Fruit fly (Drosophila melanogaster) whole organism, prepupa: ENCODE measurements around the gene X11Lbeta.

Experiments
- CG11902 ChIP-seq: fragments of 200-800 bp; sonication (Bioruptor generic); optimal IDR thresholded peaks from 3 replicates; lab custom pipeline; 2016; ENCODE audit warnings: missing biosample characterization, missing genetic modification characterization
- Eip78C ChIP-seq: fragments of 200-800 bp; sonication (Bioruptor generic); peaks from one replicate; lab custom pipeline; 2016; ENCODE audit warnings: missing biosample characterization, missing genetic modification characterization
- Gug ChIP-seq: fragments of 200-800 bp; sonication (Bioruptor generic); IDR thresholded peaks from 2 replicates; pipeline ENCODE4 v1.3.6; 2022; ENCODE audit warnings: missing biosample characterization, missing genetic modification characterization
- Hr39 ChIP-seq: fragments of 200-800 bp; sonication (Bioruptor generic); optimal IDR thresholded peaks from 2 replicates; lab custom pipeline; 2016; ENCODE audit warnings: missing biosample characterization, missing genetic modification characterization
- spab ChIP-seq: fragments of 200-800 bp; sonication (Bioruptor generic); optimal IDR thresholded peaks from 2 replicates; lab custom pipeline; 2017; ENCODE audit warnings: missing biosample characterization, mild to moderate bottlenecking, missing genetic modification characterization, missing genetic modification reagents

DNA sequence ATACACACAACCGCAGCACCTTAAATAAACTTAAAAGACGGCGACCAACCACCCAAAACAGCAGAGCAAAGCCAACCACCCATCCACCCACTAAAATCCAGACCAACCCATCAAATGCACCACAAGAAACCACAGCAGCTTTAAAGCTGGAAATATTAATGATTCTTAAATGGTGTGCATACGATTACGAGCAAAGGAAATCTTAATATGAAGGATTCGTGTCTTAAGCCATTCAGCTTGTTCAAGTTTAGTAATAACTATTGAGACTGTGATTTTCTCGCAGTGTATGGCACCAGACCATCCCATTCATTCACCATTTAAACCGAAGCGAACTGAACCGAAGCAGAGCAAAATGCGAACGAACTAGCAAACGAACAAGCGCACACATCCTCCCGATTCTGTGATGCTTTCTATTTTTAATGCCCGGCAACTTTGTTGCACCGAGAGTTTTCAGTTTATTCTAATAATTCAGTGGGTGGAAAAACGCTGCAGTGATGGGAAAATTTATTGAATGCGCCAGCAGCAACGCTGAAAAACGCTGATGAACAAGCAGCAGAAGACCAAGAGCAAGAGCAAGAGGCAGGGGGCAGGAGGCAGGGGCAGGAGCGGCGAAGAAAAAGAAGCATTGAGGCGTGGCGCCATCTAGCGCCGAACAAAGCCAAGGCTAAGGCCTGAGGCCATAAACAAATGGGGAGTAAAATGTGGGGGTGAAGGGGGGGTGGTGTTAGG is 110.0 kb downstream of the X11Lbeta start:
- peak; percentile 80 for TF ChIP-seq Eip78C (GFP tag; lab: Kevin White, UChicago)
- peak; percentile 65 for TF ChIP-seq Hr39
- TF ChIP-seq CG11902 (GFP tag; lab: Kevin White, UChicago): peak; percentile 28
- peak; percentile 57 for TF ChIP-seq spab (GFP tag; lab: Kevin White, UChicago)
- TF ChIP-seq Gug (GFP tag; lab: Robert Waterston, UW): peak; percentile 87
